Worm (Caenorhabditis elegans) whole organism, L4/young adult: ENCODE measurements around the gene K11D12.11.

Experiments used
- dao-5 ChIP-seq: sonication (generic microtip); optimal IDR thresholded peaks from 2 replicates; lab custom pipeline; 2016; ENCODE audit warnings: missing genotype, missing genetic modification characterization, moderate library complexity, missing compliant biosample characterization
- him-1 ChIP-seq: sonication (generic microtip); optimal IDR thresholded peaks from 2 replicates; lab custom pipeline; 2016; ENCODE audit warnings: missing genotype, missing genetic modification reagents, missing genetic modification characterization, missing compliant biosample characterization

- TF ChIP-seq him-1 (tag; lab: Kevin White, UChicago) (no peak), dao-5 (tag; lab: Kevin White, UChicago) (no peak)
Measured at ce11 chrV:5088311-5088710, 48.9 kb upstream of the K11D12.11 start.
